Worm (Caenorhabditis elegans): Measurements from ENCODE around the gene Y34B4A.4.

ce11 chrX:5283531-5283930 is 19.4 kb downstream of the Y34B4A.4 start, which contains the start of gene vps-41:
- TF ChIP-seq ama-1 (optimal IDR thresholded peaks at IDR 0.05) (no peak), aly-2 (tag; optimal IDR thresholded peaks at IDR 0.05) (no peak), nhr-77 (tag; optimal IDR thresholded peaks at IDR 0.05) (no peak), daf-12 (tag; optimal IDR thresholded peaks at IDR 0.05) (no peak), elt-1 (tag; optimal IDR thresholded peaks at IDR 0.05) (no peak)

All from whole organism, L3 larva.